Worm (Caenorhabditis elegans) whole organism, L1 larva: ENCODE measurements around the gene cyl-1.
"Not testable (repeated sequence)": the region's sequence is repeated elsewhere in the genome, so short reads cannot be mapped to it uniquely, and the experiment has no call there.

ENCODE experiments used
- C34B4.2 ChIP-seq: sonication (generic microtip); optimal IDR thresholded peaks from 2 replicates; lab custom pipeline; 2017; ENCODE audit warnings: mild to moderate bottlenecking, missing genetic modification characterization, missing compliant biosample characterization
- alr-1 ChIP-seq: fragments of 200-800 bp; sonication (Bioruptor generic); optimal IDR thresholded peaks from 2 replicates; lab custom pipeline; 2018; ENCODE audit warnings: borderline replicate concordance, mild to moderate bottlenecking, missing genetic modification characterization, missing compliant biosample characterization
- aly-2 ChIP-seq: fragments of 150-350 bp; optimal IDR thresholded peaks from 2 replicates; lab custom pipeline; 2014; ENCODE audit warnings: missing biosample characterization, missing genetic modification characterization
- blmp-1 ChIP-seq: fragments of 150-350 bp; optimal IDR thresholded peaks from 2 replicates; lab custom pipeline; 2014; ENCODE audit warnings: missing biosample characterization, missing genetic modification characterization
- ceh-63 ChIP-seq: fragments of 200-800 bp; sonication (Bioruptor generic); optimal IDR thresholded peaks from 2 replicates; lab custom pipeline; 2018; ENCODE audit warnings: mild to moderate bottlenecking, missing genetic modification characterization, missing compliant biosample characterization
- ceh-88 ChIP-seq: fragments of 200-800 bp; sonication (Bioruptor generic); IDR thresholded peaks from 2 replicates; pipeline ENCODE4 v1.3.6; 2022; ENCODE audit warnings: missing genetic modification characterization, missing compliant biosample characterization
- ceh-90 ChIP-seq: sonication (generic microtip); optimal IDR thresholded peaks from 2 replicates; lab custom pipeline; 2016; ENCODE audit warnings: missing genetic modification characterization, missing compliant biosample characterization
- efl-1 ChIP-seq, 4 experiments: fragments of 150-350 bp; optimal IDR thresholded peaks in 3 of 4; peaks in 1 of 4; 1 replicate in 1 of 4; 2 replicates in 3 of 4; lab custom pipeline; 2014; ENCODE audit warnings: missing biosample characterization in 2 of 4, missing genetic modification characterization in 2 of 4, missing genetic modification reagents in 2 of 4
- efl-3 ChIP-seq: fragments of 200-800 bp; sonication (Bioruptor generic); optimal IDR thresholded peaks from 2 replicates; lab custom pipeline; 2018; ENCODE audit warnings: mild to moderate bottlenecking, missing genetic modification characterization, missing compliant biosample characterization
- egl-13 ChIP-seq: sonication (generic microtip); optimal IDR thresholded peaks from 2 replicates; lab custom pipeline; 2016; ENCODE audit warnings: missing genotype, missing genetic modification reagents, missing genetic modification characterization, missing compliant biosample characterization
- elt-2 ChIP-seq: sonication (generic microtip); optimal IDR thresholded peaks from 2 replicates; lab custom pipeline; 2016; ENCODE audit warnings: missing genetic modification characterization, mild to moderate bottlenecking, inconsistent platforms, missing compliant biosample characterization, missing genetic modification reagents
- elt-3 ChIP-seq, 6 experiments: fragments of 150-350 bp in 1 of 6; sonication (generic microtip); optimal IDR thresholded peaks; 2 replicates each; lab custom pipeline; 2017 to 2018; ENCODE audit warnings: missing biosample characterization in 6 of 6, missing genetic modification characterization in 6 of 6, inconsistent platforms in 1 of 6
- ets-5 ChIP-seq: fragments of 200-800 bp; sonication (Bioruptor generic); IDR thresholded peaks from 2 replicates; pipeline ENCODE4 v1.3.6; 2022; ENCODE audit warnings: missing genetic modification characterization, missing compliant biosample characterization
- fkh-4 ChIP-seq: sonication (generic microtip); optimal IDR thresholded peaks from 2 replicates; lab custom pipeline; 2016; ENCODE audit warnings: missing compliant biosample characterization, missing genetic modification characterization, borderline replicate concordance
- fkh-8 ChIP-seq: sonication (generic microtip); optimal IDR thresholded peaks from 2 replicates; lab custom pipeline; 2016; ENCODE audit warnings: mild to moderate bottlenecking, missing genetic modification characterization, missing compliant biosample characterization
- grh-1 ChIP-seq: fragments of 200-800 bp; sonication (Bioruptor generic); IDR thresholded peaks from 2 replicates; pipeline ENCODE4 v1.3.6; 2022; ENCODE audit warnings: missing genetic modification reagents, missing genetic modification characterization, missing compliant biosample characterization
- hlh-4 ChIP-seq: sonication (generic microtip); optimal IDR thresholded peaks from 2 replicates; lab custom pipeline; 2016; ENCODE audit warnings: mild to moderate bottlenecking, missing genetic modification characterization, missing compliant biosample characterization
- hpl-2 ChIP-seq: fragments of 150-350 bp; optimal IDR thresholded peaks from 2 replicates; lab custom pipeline; 2014; ENCODE audit warnings: missing biosample characterization, missing genetic modification reagents, missing genetic modification characterization
- isw-1 ChIP-seq: fragments of 200-800 bp; sonication (Bioruptor generic); IDR thresholded peaks from 2 replicates; pipeline ENCODE4 v1.3.6; 2022; ENCODE audit warnings: missing genetic modification characterization, missing compliant biosample characterization
- lin-15B ChIP-seq: fragments of 150-350 bp; sonication (generic microtip); optimal IDR thresholded peaks from 3 replicates; lab custom pipeline; 2014; ENCODE audit warnings: missing biosample characterization, missing genetic modification characterization
- lin-39 ChIP-seq: fragments of 150-350 bp; optimal IDR thresholded peaks from 2 replicates; lab custom pipeline; 2014; ENCODE audit warnings: missing biosample characterization, missing genetic modification reagents, missing genetic modification characterization
- lir-3 ChIP-seq: sonication (generic microtip); optimal IDR thresholded peaks from 2 replicates; lab custom pipeline; 2016; ENCODE audit warnings: mild to moderate bottlenecking, missing genetic modification characterization, moderate library complexity, missing compliant biosample characterization; ENCODE audit not compliant: poor library complexity
- lsy-2 ChIP-seq, 2 experiments: fragments of 150-350 bp; optimal IDR thresholded peaks; 2 replicates each; lab custom pipeline; 2014; ENCODE audit warnings: missing biosample characterization in 2 of 2, missing genetic modification characterization in 2 of 2
- mab-9 ChIP-seq: fragments of 200-800 bp; sonication (Bioruptor generic); IDR thresholded peaks from 2 replicates; pipeline ENCODE4 v1.3.6; 2022; ENCODE audit warnings: missing genetic modification reagents, missing genetic modification characterization, missing compliant biosample characterization
- nhr-11 ChIP-seq: fragments of 150-350 bp; optimal IDR thresholded peaks from 2 replicates; lab custom pipeline; 2014; ENCODE audit warnings: missing biosample characterization, missing genetic modification characterization
- nhr-19 ChIP-seq: fragments of 200-800 bp; sonication (Bioruptor generic); conservative IDR thresholded peaks from 2 replicates; pipeline ENCODE4 v1.3.6; 2022; ENCODE audit warnings: missing genetic modification characterization, missing compliant biosample characterization
- nhr-20 ChIP-seq: sonication (generic microtip); optimal IDR thresholded peaks from 2 replicates; lab custom pipeline; 2016; ENCODE audit warnings: mild to moderate bottlenecking, missing genetic modification characterization, missing compliant biosample characterization
- nhr-237 ChIP-seq: fragments of 150-350 bp; optimal IDR thresholded peaks from 2 replicates; lab custom pipeline; 2014; ENCODE audit warnings: missing biosample characterization, missing genetic modification characterization
- nhr-28 ChIP-seq: fragments of 150-350 bp; optimal IDR thresholded peaks from 2 replicates; lab custom pipeline; 2014; ENCODE audit warnings: missing biosample characterization, missing genetic modification characterization
- nhr-71 ChIP-seq: sonication (generic microtip); optimal IDR thresholded peaks from 2 replicates; lab custom pipeline; 2016; ENCODE audit warnings: mild to moderate bottlenecking, missing genetic modification characterization, moderate library complexity, missing compliant biosample characterization
- nhr-76 ChIP-seq: sonication (generic microtip); optimal IDR thresholded peaks from 2 replicates; lab custom pipeline; 2017; ENCODE audit warnings: missing biosample characterization, missing genetic modification characterization
- nhr-77 ChIP-seq: fragments of 150-350 bp; optimal IDR thresholded peaks from 2 replicates; lab custom pipeline; 2014; ENCODE audit warnings: missing biosample characterization, missing genetic modification characterization
- nhr-90 ChIP-seq: sonication (generic microtip); optimal IDR thresholded peaks from 2 replicates; lab custom pipeline; 2016; ENCODE audit warnings: mild to moderate bottlenecking, missing genetic modification characterization, missing compliant biosample characterization; ENCODE audit not compliant: poor library complexity
- pag-3 ChIP-seq: sonication (generic microtip); optimal IDR thresholded peaks from 2 replicates; lab custom pipeline; 2017; ENCODE audit warnings: missing genetic modification characterization, mild to moderate bottlenecking, missing compliant biosample characterization, antibody characterized with exemption, borderline replicate concordance; ENCODE audit not compliant: insufficient read depth
- pax-3 ChIP-seq: fragments of 200-800 bp; sonication (Bioruptor generic); optimal IDR thresholded peaks from 2 replicates; lab custom pipeline; 2018; ENCODE audit warnings: mild to moderate bottlenecking, missing genetic modification characterization, moderate library complexity, missing compliant biosample characterization
- pqm-1 ChIP-seq: sonication (generic microtip); optimal IDR thresholded peaks from 3 replicates; lab custom pipeline; 2017; ENCODE audit warnings: missing biosample characterization, missing genetic modification characterization
- rnt-1 ChIP-seq: sonication (generic microtip); optimal IDR thresholded peaks from 2 replicates; lab custom pipeline; 2016; ENCODE audit warnings: mild to moderate bottlenecking, missing genetic modification characterization, moderate library complexity, missing compliant biosample characterization
- skn-1 ChIP-seq: fragments of 150-350 bp; optimal IDR thresholded peaks from 2 replicates; lab custom pipeline; 2014; ENCODE audit warnings: missing biosample characterization, missing genetic modification characterization
- sox-4 ChIP-seq: sonication (generic microtip); optimal IDR thresholded peaks from 2 replicates; lab custom pipeline; 2016; ENCODE audit warnings: missing genetic modification characterization, missing compliant biosample characterization
- sptf-1 ChIP-seq: fragments of 150-350 bp; optimal IDR thresholded peaks from 2 replicates; lab custom pipeline; 2014; ENCODE audit warnings: missing biosample characterization, missing genetic modification characterization
- sup-37 ChIP-seq: fragments of 200-800 bp; sonication (Bioruptor generic); optimal IDR thresholded peaks from 2 replicates; lab custom pipeline; 2018; ENCODE audit warnings: mild to moderate bottlenecking, missing genetic modification characterization, missing compliant biosample characterization
- swsn-7 ChIP-seq: sonication (generic microtip); optimal IDR thresholded peaks from 2 replicates; lab custom pipeline; 2016; ENCODE audit warnings: missing genetic modification characterization, missing compliant biosample characterization
- tbx-2 ChIP-seq: sonication (generic microtip); optimal IDR thresholded peaks from 2 replicates; lab custom pipeline; 2016; ENCODE audit warnings: missing genetic modification characterization, missing compliant biosample characterization
- unc-130 ChIP-seq: fragments of 150-350 bp; optimal IDR thresholded peaks from 2 replicates; lab custom pipeline; 2017; ENCODE audit warnings: missing biosample characterization, missing genetic modification characterization, inconsistent platforms
- xbp-1 ChIP-seq: sonication (generic microtip); optimal IDR thresholded peaks from 2 replicates; lab custom pipeline; 2016; ENCODE audit warnings: missing genetic modification characterization, missing compliant biosample characterization
- ztf-11 ChIP-seq, 2 experiments: sonication (generic microtip); optimal IDR thresholded peaks; 2 replicates each; lab custom pipeline; 2016 to 2017; ENCODE audit warnings: missing genetic modification characterization in 2 of 2, missing biosample characterization in 1 of 2, missing compliant biosample characterization in 1 of 2
- ztf-4 ChIP-seq: fragments of 150-350 bp; optimal IDR thresholded peaks from 2 replicates; lab custom pipeline; 2014; ENCODE audit warnings: missing biosample characterization, missing genetic modification characterization

Gene cyl-1

DNA sequence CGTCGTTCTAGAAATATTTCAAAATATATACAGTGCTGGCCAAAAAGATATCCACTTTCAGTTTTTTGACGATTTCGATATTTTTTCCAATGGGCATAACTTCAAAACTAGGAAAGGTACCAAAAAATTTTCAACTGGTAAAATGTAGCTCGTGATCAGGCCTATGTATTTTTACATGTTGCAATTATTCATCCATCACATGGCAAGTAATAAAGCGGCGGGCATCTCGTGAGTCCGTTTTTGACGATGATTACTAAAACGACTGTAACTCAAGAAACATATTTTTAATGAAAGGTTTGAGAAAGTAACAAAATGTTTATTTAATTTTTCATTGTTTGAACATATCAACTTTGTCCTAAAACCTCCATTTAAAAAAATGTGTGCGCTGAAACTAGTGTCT, 26.5 kb upstream of the cyl-1 start, which contains the start of gene F10C2.3:
F10C2.3 (plus strand) TSS at position 301 of the 400 bp plus-strand sequence.
- not testable (repeated sequence) for TF ChIP-seq skn-1; unc-130 (tag; lab: Kevin White, UChicago); lir-3 (tag; lab: Kevin White, UChicago)

ce11 chrV:12013298-12013697, 19.8 kb upstream of the cyl-1 start, which contains the start of gene add-2:
TSS of gene add-2 (minus strand) at chrV:12013406.
- no peak for TF ChIP-seq blmp-1 (tag; lab: Kevin White, UChicago)
- TF ChIP-seq ets-5 (GFP tag; lab: Robert Waterston, UW), result no peak
- TF ChIP-seq hlh-4 (tag; lab: Kevin White, UChicago), result no peak
- no peak for TF ChIP-seq nhr-19
- TF ChIP-seq elt-3 (tag; optimal IDR thresholded peaks at IDR 0.05; lab: Kevin White, UChicago), result no peak
- peak; percentile 55 for TF ChIP-seq elt-2 (tag; lab: Kevin White, UChicago)
- no peak for TF ChIP-seq rnt-1 (tag; lab: Kevin White, UChicago)
- TF ChIP-seq ztf-4 (tag; lab: Kevin White, UChicago), result no peak

ce11 chrV:12011686-12012085, 18.2 kb upstream of the cyl-1 start:
- TF ChIP-seq ceh-63 (GFP tag; lab: Kevin White, UChicago) (no peak), efl-1 (optimal IDR thresholded peaks at IDR 0.05; lab: Kevin White, UChicago) (no peak), efl-1 (GFP tag; optimal IDR thresholded peaks at IDR 0.05 in 1 of 2; lab: Kevin White, UChicago) (peak in 1 of 2 experiments; percentile 86), egl-13 (tag; lab: Kevin White, UChicago) (no peak), ceh-88 (GFP tag; lab: Robert Waterston, UW) (no peak), pqm-1 (no peak), xbp-1 (tag; lab: Kevin White, UChicago) (no peak), hpl-2 (GFP tag; lab: Kevin White, UChicago) (no peak), nhr-20 (tag; lab: Kevin White, UChicago) (peak; percentile 14), lin-39 (no peak), lin-15B (tag; lab: Kevin White, UChicago) (no peak), nhr-28 (tag; lab: Kevin White, UChicago) (no peak), alr-1 (tag; lab: Kevin White, UChicago) (no peak), pag-3 (tag; lab: Kevin White, UChicago) (no peak), efl-3 (GFP tag; lab: Kevin White, UChicago) (no peak), aly-2 (no peak), hlh-4 (tag; lab: Kevin White, UChicago) (no peak), swsn-7 (tag; lab: Kevin White, UChicago) (no peak), elt-3 (tag; optimal IDR thresholded peaks at IDR 0.05; lab: Kevin White, UChicago) (peak in 5 of 6 experiments; percentile 49 to 94 (median 71)), isw-1 (no peak), nhr-76 (no peak), sup-37 (GFP tag; lab: Kevin White, UChicago) (no peak), grh-1 (GFP tag; lab: Robert Waterston, UW) (no peak), nhr-237 (tag; lab: Kevin White, UChicago) (no peak), nhr-11 (no peak), nhr-77 (tag; lab: Kevin White, UChicago) (no peak), nhr-90 (tag; lab: Kevin White, UChicago) (no peak), lsy-2 (tag; optimal IDR thresholded peaks at IDR 0.05; lab: Kevin White, UChicago) (no peak), sptf-1 (no peak), fkh-8 (tag; lab: Kevin White, UChicago) (no peak), skn-1 (no peak), nhr-71 (tag; lab: Kevin White, UChicago) (peak; percentile 22), pax-3 (no peak), mab-9 (GFP tag; lab: Robert Waterston, UW) (no peak), tbx-2 (tag; lab: Kevin White, UChicago) (no peak), lir-3 (tag; lab: Kevin White, UChicago) (no peak), C34B4.2 (no peak), ztf-11 (tag; optimal IDR thresholded peaks at IDR 0.05; lab: Kevin White, UChicago) (no peak), fkh-4 (tag; lab: Kevin White, UChicago) (no peak), nhr-19 (no peak), ceh-90 (tag; lab: Kevin White, UChicago) (no peak), sox-4 (tag; lab: Kevin White, UChicago) (no peak)
